Worm (Caenorhabditis elegans) whole organism, L2 larva: ENCODE measurements around the gene srbc-55.

Source experiments
- R02D3.7 ChIP-seq: fragments of 150-350 bp; optimal IDR thresholded peaks from 2 replicates; lab custom pipeline; 2014; ENCODE audit warnings: missing biosample characterization, missing genetic modification characterization
- ama-1 ChIP-seq: fragments of 150-350 bp; optimal IDR thresholded peaks from 2 replicates; lab custom pipeline; 2018; ENCODE audit warnings: inconsistent platforms
- blmp-1 ChIP-seq: sonication (generic microtip); optimal IDR thresholded peaks from 2 replicates; lab custom pipeline; 2017; ENCODE audit warnings: missing genetic modification characterization, mild to moderate bottlenecking, missing compliant biosample characterization, antibody characterized with exemption, moderate library complexity; ENCODE audit not compliant: insufficient read depth
- dmd-4 ChIP-seq: sonication (generic microtip); optimal IDR thresholded peaks from 2 replicates; lab custom pipeline; 2017; ENCODE audit warnings: missing biosample characterization, missing genetic modification characterization
- egl-27 ChIP-seq: sonication (generic microtip); optimal IDR thresholded peaks from 3 replicates; lab custom pipeline; 2017; ENCODE audit warnings: missing biosample characterization, missing genetic modification reagents, missing genetic modification characterization
- fos-1 ChIP-seq: fragments of 150-350 bp; optimal IDR thresholded peaks from 2 replicates; lab custom pipeline; 2014; ENCODE audit warnings: missing biosample characterization, missing genetic modification characterization
- lin-11 ChIP-seq: fragments of 150-350 bp; sonication (generic microtip); optimal IDR thresholded peaks from 2 replicates; lab custom pipeline; 2014; ENCODE audit warnings: missing biosample characterization, missing genetic modification characterization, inconsistent platforms, mixed read lengths
- lin-13 ChIP-seq: fragments of 150-350 bp; optimal IDR thresholded peaks from 2 replicates; lab custom pipeline; 2014; ENCODE audit warnings: missing biosample characterization, missing genetic modification reagents, missing genetic modification characterization
- mbf-1 ChIP-seq: sonication (generic microtip); optimal IDR thresholded peaks from 2 replicates; lab custom pipeline; 2017; ENCODE audit warnings: missing biosample characterization, missing genetic modification characterization
- skn-1 ChIP-seq: sonication (generic microtip); optimal IDR thresholded peaks from 2 replicates; lab custom pipeline; 2017; ENCODE audit warnings: missing biosample characterization, missing genetic modification characterization
- unc-62 ChIP-seq: fragments of 150-350 bp; optimal IDR thresholded peaks from 2 replicates; lab custom pipeline; 2014; ENCODE audit warnings: missing biosample characterization, missing genetic modification reagents, missing genetic modification characterization
- zag-1 ChIP-seq: fragments of 150-350 bp; optimal IDR thresholded peaks from 2 replicates; lab custom pipeline; 2014; ENCODE audit warnings: missing biosample characterization, missing genetic modification characterization
- ztf-11 ChIP-seq: sonication (generic microtip); optimal IDR thresholded peaks from 2 replicates; lab custom pipeline; 2017; ENCODE audit warnings: missing biosample characterization, missing genetic modification characterization

- TF ChIP-seq zag-1 (no peak), egl-27 (tag; lab: Kevin White, UChicago) (no peak), unc-62 (no peak), fos-1 (tag; lab: Kevin White, UChicago) (no peak), mbf-1 (no peak), lin-13 (GFP tag; lab: Kevin White, UChicago) (no peak), skn-1 (tag; lab: Kevin White, UChicago) (no peak), blmp-1 (tag; lab: Kevin White, UChicago) (no peak), lin-11 (no peak), ama-1 (lab: Kevin White, UChicago) (no peak), dmd-4 (no peak), ztf-11 (no peak), R02D3.7 (tag; lab: Kevin White, UChicago) (no peak)
Measured at ce11 chrV:15862599-15862998, 32.8 kb upstream of the srbc-55 start, which contains the start of gene srz-12.
